Fruit fly (Drosophila melanogaster) whole organism, embryonic: Measurements from ENCODE around the gene Tet.

Source experiments
- B-H1 ChIP-seq: fragments of 200-800 bp; sonication (Bioruptor generic); IDR thresholded peaks from 3 replicates; pipeline ENCODE4 v1.3.6; 2022; ENCODE audit warnings: missing biosample characterization, missing genetic modification characterization
- CG11085 ChIP-seq: fragments of 200-800 bp; sonication (Bioruptor generic); IDR thresholded peaks from 2 replicates; pipeline ENCODE4 v1.3.6; 2022; ENCODE audit warnings: missing biosample characterization, missing genetic modification characterization
- CG12236 ChIP-seq: fragments of 200-800 bp; sonication (Bioruptor generic); optimal IDR thresholded peaks from 2 replicates; lab custom pipeline; 2016; ENCODE audit warnings: missing biosample characterization, missing genetic modification characterization
- CG14710 ChIP-seq: fragments of 200-800 bp; sonication (Bioruptor generic); optimal IDR thresholded peaks from 3 replicates; lab custom pipeline; 2019; ENCODE audit warnings: missing biosample characterization, mild to moderate bottlenecking, missing genetic modification characterization, moderate library complexity
- CG17612 ChIP-seq: fragments of 200-800 bp; sonication (Bioruptor generic); IDR thresholded peaks from 2 replicates; pipeline ENCODE4 v1.3.6; 2022; ENCODE audit warnings: missing biosample characterization, missing genetic modification characterization
- CG30020 ChIP-seq: fragments of 200-800 bp; optimal IDR thresholded peaks from 2 replicates; lab custom pipeline; 2019; ENCODE audit warnings: missing biosample characterization, mild to moderate bottlenecking, missing genetic modification characterization, moderate library complexity
- CG33213 ChIP-seq: fragments of 200-800 bp; sonication (Bioruptor generic); optimal IDR thresholded peaks from 3 replicates; lab custom pipeline; 2016; ENCODE audit warnings: missing biosample characterization, missing genetic modification characterization
- CG3407 ChIP-seq: fragments of 200-800 bp; sonication (Bioruptor generic); optimal IDR thresholded peaks from 2 replicates; lab custom pipeline; 2018; ENCODE audit warnings: missing biosample characterization, mild to moderate bottlenecking, missing genetic modification characterization
- CG3726 ChIP-seq: fragments of 200-800 bp; sonication (Bioruptor generic); IDR thresholded peaks from 3 replicates; pipeline ENCODE4, ENCODE4 v1.3.6; 2022; ENCODE audit warnings: missing biosample characterization, missing genetic modification characterization
- CG7556 ChIP-seq: fragments of 200-800 bp; sonication (Bioruptor generic); optimal IDR thresholded peaks from 2 replicates; lab custom pipeline; 2017; ENCODE audit warnings: missing biosample characterization, mild to moderate bottlenecking, missing genetic modification characterization
- CG8924 ChIP-seq: fragments of 200-800 bp; optimal IDR thresholded peaks from 3 replicates; lab custom pipeline; 2019; ENCODE audit warnings: missing biosample characterization, mild to moderate bottlenecking, missing genetic modification characterization, moderate library complexity
- CG9215 ChIP-seq: fragments of 200-800 bp; sonication (Bioruptor generic); IDR thresholded peaks from 2 replicates; pipeline ENCODE4 v1.3.6; 2022; ENCODE audit warnings: missing biosample characterization, missing genetic modification characterization
- CG9727 ChIP-seq: fragments of 200-800 bp; sonication (Bioruptor generic); optimal IDR thresholded peaks from 3 replicates; lab custom pipeline; 2017; ENCODE audit warnings: missing biosample characterization, mild to moderate bottlenecking, missing genetic modification characterization
- Camta ChIP-seq: fragments of 200-800 bp; sonication (Bioruptor generic); optimal IDR thresholded peaks from 2 replicates; lab custom pipeline; 2016; ENCODE audit warnings: missing biosample characterization, missing genetic modification characterization
- Dek ChIP-seq: fragments of 200-800 bp; sonication (Bioruptor generic); optimal IDR thresholded peaks from 3 replicates; lab custom pipeline; 2019; ENCODE audit warnings: missing biosample characterization, mild to moderate bottlenecking, missing genetic modification characterization, moderate library complexity
- Dll ChIP-seq: fragments of 200-800 bp; sonication (Bioruptor generic); IDR thresholded peaks from 4 replicates; pipeline ENCODE4 v1.3.6; 2022; ENCODE audit warnings: missing biosample characterization, missing genetic modification characterization; ENCODE audit not compliant: partially characterized antibody
- Ets65A ChIP-seq: fragments of 200-800 bp; sonication (Bioruptor generic); peaks from one replicate; lab custom pipeline; 2016; ENCODE audit warnings: missing biosample characterization, missing genetic modification characterization
- Fer3 ChIP-seq: fragments of 200-800 bp; sonication (Bioruptor generic); optimal IDR thresholded peaks from 2 replicates; lab custom pipeline; 2018; ENCODE audit warnings: missing biosample characterization, mild to moderate bottlenecking, missing genetic modification characterization, moderate library complexity
- Gug ChIP-seq: fragments of 200-800 bp; sonication (Bioruptor generic); IDR thresholded peaks from 4 replicates; pipeline ENCODE4 v1.3.6; 2022; ENCODE audit warnings: missing biosample characterization, missing genetic modification characterization
- HLH3B ChIP-seq: fragments of 200-800 bp; sonication (Bioruptor generic); IDR thresholded peaks from 2 replicates; pipeline ENCODE4 v1.3.6; 2022; ENCODE audit warnings: missing biosample characterization, missing genetic modification characterization
- HLHmδ ChIP-seq: fragments of 200-800 bp; sonication (Bioruptor generic); optimal IDR thresholded peaks from 2 replicates; lab custom pipeline; 2018; ENCODE audit warnings: missing biosample characterization, mild to moderate bottlenecking, missing genetic modification characterization, moderate library complexity
- Hand ChIP-seq: fragments of 200-800 bp; sonication (Bioruptor generic); optimal IDR thresholded peaks from 2 replicates; lab custom pipeline; 2017; ENCODE audit warnings: mild to moderate bottlenecking, missing biosample characterization, missing genetic modification reagents, missing genetic modification characterization
- Kr ChIP-seq: fragments of 200-800 bp; sonication (Bioruptor generic); optimal IDR thresholded peaks from 2 replicates; lab custom pipeline; 2017; ENCODE audit warnings: missing biosample characterization, mild to moderate bottlenecking, missing genetic modification characterization
- Pdp1 ChIP-seq, 2 experiments: fragments of 200-800 bp; sonication (Bioruptor generic); optimal IDR thresholded peaks; 3 replicates each; lab custom pipeline; 2016; ENCODE audit warnings: missing biosample characterization in 2 of 2, missing genetic modification characterization in 2 of 2, mild to moderate bottlenecking in 1 of 2, moderate library complexity in 1 of 2
- TFAM ChIP-seq: fragments of 200-800 bp; sonication (Bioruptor generic); optimal IDR thresholded peaks from 2 replicates; lab custom pipeline; 2017; ENCODE audit warnings: missing biosample characterization, missing genetic modification characterization, inconsistent platforms
- abd-A ChIP-seq: fragments of 200-800 bp; sonication (Bioruptor generic); optimal IDR thresholded peaks from 3 replicates; lab custom pipeline; 2019; ENCODE audit warnings: missing biosample characterization, mild to moderate bottlenecking, missing genetic modification characterization, moderate library complexity
- bab2 ChIP-seq: fragments of 200-800 bp; sonication (Bioruptor generic); optimal IDR thresholded peaks from 2 replicates; lab custom pipeline; 2016; ENCODE audit warnings: missing biosample characterization, missing genetic modification characterization
- bcd ChIP-seq: fragments of 200-800 bp; sonication (Bioruptor generic); optimal IDR thresholded peaks from 2 replicates; lab custom pipeline; 2017; ENCODE audit warnings: missing biosample characterization, mild to moderate bottlenecking, missing genetic modification characterization
- caup ChIP-seq: fragments of 200-800 bp; sonication (Bioruptor generic); optimal IDR thresholded peaks from 3 replicates; lab custom pipeline; 2017; ENCODE audit warnings: missing biosample characterization, mild to moderate bottlenecking, missing genetic modification characterization, moderate library complexity; ENCODE audit not compliant: severe bottlenecking
- chn ChIP-seq: fragments of 200-800 bp; sonication (Bioruptor generic); optimal IDR thresholded peaks from 2 replicates; lab custom pipeline; 2016; ENCODE audit warnings: missing biosample characterization, missing genetic modification characterization
- croc ChIP-seq: fragments of 200-800 bp; sonication (Bioruptor generic); conservative IDR thresholded peaks from 3 replicates; pipeline ENCODE4 v1.3.6; 2022; ENCODE audit warnings: missing biosample characterization, missing genetic modification characterization
- crol ChIP-seq: fragments of 200-800 bp; sonication (Bioruptor generic); IDR thresholded peaks from 2 replicates; pipeline ENCODE4 v1.3.6; 2022; ENCODE audit warnings: missing biosample characterization, missing genetic modification characterization
- dimm ChIP-seq: fragments of 200-800 bp; sonication (Bioruptor generic); IDR thresholded peaks from 2 replicates; pipeline ENCODE4 v1.3.6; 2022; ENCODE audit warnings: missing biosample characterization, missing genetic modification characterization
- esg ChIP-seq: fragments of 200-800 bp; sonication (Bioruptor generic); conservative IDR thresholded peaks from 2 replicates; pipeline ENCODE4 v1.3.6; 2022; ENCODE audit warnings: missing biosample characterization, missing genetic modification characterization
- eve ChIP-seq, 2 experiments: fragments of >200 bp; optimal IDR thresholded peaks; 2 replicates each; lab custom pipeline; 2017; ENCODE audit warnings: missing biosample characterization in 2 of 2, missing genetic modification characterization in 2 of 2
- ewg ChIP-seq: fragments of 200-800 bp; sonication (Bioruptor generic); optimal IDR thresholded peaks from 3 replicates; lab custom pipeline; 2017; ENCODE audit warnings: mild to moderate bottlenecking, missing biosample characterization, missing genetic modification reagents, missing genetic modification characterization
- fd64A ChIP-seq: fragments of 200-800 bp; sonication (Bioruptor generic); optimal IDR thresholded peaks from 3 replicates; lab custom pipeline; 2018; ENCODE audit warnings: missing biosample characterization, mild to moderate bottlenecking, missing genetic modification characterization
- gce ChIP-seq: fragments of 200-800 bp; sonication (Bioruptor generic); IDR thresholded peaks from 3 replicates; pipeline ENCODE4 v1.3.6; 2022; ENCODE audit warnings: missing biosample characterization, missing genetic modification characterization
- grn ChIP-seq: fragments of 200-800 bp; sonication (Bioruptor generic); optimal IDR thresholded peaks from 3 replicates; lab custom pipeline; 2017; ENCODE audit warnings: missing biosample characterization, missing genetic modification characterization
- gsb ChIP-seq: fragments of 200-800 bp; sonication (Bioruptor generic); IDR thresholded peaks from 2 replicates; pipeline ENCODE4 v1.3.6; 2022; ENCODE audit warnings: missing biosample characterization, missing genetic modification characterization
- hb ChIP-seq: fragments of 200-800 bp; sonication (Bioruptor generic); IDR thresholded peaks from 3 replicates; pipeline ENCODE4 v1.3.6; 2022; ENCODE audit warnings: missing biosample characterization, missing genetic modification characterization; ENCODE audit not compliant: partially characterized antibody
- insv ChIP-seq, 2 experiments: fragments of 200-800 bp; sonication (Bioruptor generic); optimal IDR thresholded peaks; 3 replicates each; lab custom pipeline; 2016 to 2018; ENCODE audit warnings: missing biosample characterization in 2 of 2, missing genetic modification characterization in 2 of 2
- jigr1 ChIP-seq: fragments of 200-800 bp; sonication (Bioruptor generic); IDR thresholded peaks from 3 replicates; pipeline ENCODE4 v1.3.6; 2022; ENCODE audit warnings: missing biosample characterization, missing genetic modification characterization
- nerfin-2 ChIP-seq: fragments of 200-800 bp; sonication (Bioruptor generic); IDR thresholded peaks from 2 replicates; pipeline ENCODE4 v1.3.6; 2022; ENCODE audit warnings: missing biosample characterization, missing genetic modification characterization; ENCODE audit not compliant: partially characterized antibody
- p53 ChIP-seq: fragments of 200-800 bp; sonication (Bioruptor generic); optimal IDR thresholded peaks from 2 replicates; lab custom pipeline; 2016; ENCODE audit warnings: missing biosample characterization, missing genetic modification characterization
- prd ChIP-seq, 3 experiments: fragments of >200 bp in 2 of 3; fragments of 200-800 bp in 1 of 3; sonication (Bioruptor generic) in 1 of 3; optimal IDR thresholded peaks in 2 of 3; IDR thresholded peaks in 1 of 3; 2 replicates in 2 of 3; 3 replicates in 1 of 3; pipeline versions ENCODE4 v1.3.6 to Lab custom; 2017 to 2022; ENCODE audit warnings: missing biosample characterization in 1 of 3, missing genetic modification characterization in 1 of 3
- sisA ChIP-seq: fragments of 200-800 bp; sonication (Bioruptor generic); IDR thresholded peaks from 2 replicates; pipeline ENCODE4 v1.3.6; 2022; ENCODE audit warnings: missing biosample characterization, missing genetic modification characterization
- sug ChIP-seq: fragments of 200-800 bp; optimal IDR thresholded peaks from 2 replicates; lab custom pipeline; 2019; ENCODE audit warnings: missing biosample characterization, mild to moderate bottlenecking, missing genetic modification characterization, moderate library complexity
- zen2 ChIP-seq: fragments of 200-800 bp; sonication (Bioruptor generic); IDR thresholded peaks from 3 replicates; pipeline ENCODE4 v1.3.6; 2022; ENCODE audit warnings: missing biosample characterization, missing genetic modification characterization; ENCODE audit not compliant: partially characterized antibody

The Tet gene

dm6 chr3L:2844913-2845610 lies 33.9 kb downstream of the Tet start (continued):
- TF ChIP-seq eve (GFP tag; optimal IDR thresholded peaks at IDR 0.05; lab: Kevin White, UChicago) (peak in 1 of 2 experiments; percentile 51), croc (GFP tag; lab: Robert Waterston, UW) (no peak), Camta (GFP tag; lab: Kevin White, UChicago) (no peak), crol (GFP tag; lab: Robert Waterston, UW) (peak; percentile 34; the same call in 1 of the 2 replicates), HLH3B (GFP tag; lab: Robert Waterston, UW) (peak; percentile 37; the same call in 1 of the 2 replicates), HLHmδ (no peak), CG17612 (GFP tag; lab: Robert Waterston, UW) (no peak), gsb (GFP tag; lab: Robert Waterston, UW) (no peak), jigr1 (GFP tag; lab: Robert Waterston, UW) (no peak), CG12236 (GFP tag; lab: Kevin White, UChicago) (no peak), nerfin-2 (GFP tag; lab: Robert Waterston, UW) (no peak), CG7556 (peak; percentile 68), Dek (tag; lab: Kevin White, UChicago) (peak; percentile 45), ewg (peak; percentile 11), abd-A (peak; percentile 65), B-H1 (GFP tag; lab: Robert Waterston, UW) (peak; percentile 23; the same call in 2 of the 3 replicates), CG3407 (peak; percentile 12), chn (GFP tag; lab: Kevin White, UChicago) (no peak), CG14710 (peak; percentile 1), hb (no peak), gce (no peak), Fer3 (peak; percentile 53), grn (no peak), esg (GFP tag; lab: Robert Waterston, UW) (peak; percentile 30; the same call in 1 of the 2 replicates), insv (GFP tag; optimal IDR thresholded peaks at IDR 0.05; lab: Kevin White, UChicago) (no peak), prd (optimal IDR thresholded peaks at IDR 0.05; lab: Kevin White, UChicago) (no peak), prd (GFP tag; IDR thresholded peaks at IDR 0.05; lab: Robert Waterston, UW) (peak; percentile 55; the same call in 2 of the 3 replicates), TFAM (GFP tag; lab: Kevin White, UChicago) (no peak), Hand (GFP tag; lab: Kevin White, UChicago) (peak; percentile 70), sug (tag; lab: Kevin White, UChicago) (peak; percentile 34), Pdp1 (GFP tag; optimal IDR thresholded peaks at IDR 0.05; lab: Kevin White, UChicago) (no peak), CG30020 (tag; lab: Kevin White, UChicago) (no peak), CG3726 (GFP tag; lab: Robert Waterston, UW) (no peak), CG9215 (GFP tag; lab: Robert Waterston, UW) (peak; percentile 21; the same call in 1 of the 2 replicates), bab2 (no peak), fd64A (GFP tag; lab: Kevin White, UChicago) (no peak), Ets65A (GFP tag; lab: Kevin White, UChicago) (peak; percentile 84), Gug (GFP tag; lab: Robert Waterston, UW) (peak; percentile 12; the same call in 1 of the 4 replicates), dimm (no peak), caup (peak; percentile 49), Kr (no peak), CG11085 (GFP tag; lab: Robert Waterston, UW) (no peak), bcd (peak; percentile 27), CG33213 (GFP tag; lab: Kevin White, UChicago) (no peak), CG8924 (tag; lab: Kevin White, UChicago) (peak; percentile 58), p53 (GFP tag; lab: Kevin White, UChicago) (no peak), CG9727 (GFP tag; lab: Kevin White, UChicago) (no peak), Dll (GFP tag; lab: Robert Waterston, UW) (no peak), sisA (GFP tag; lab: Robert Waterston, UW) (no peak), zen2 (GFP tag; lab: Robert Waterston, UW) (no peak)
